Worm (Caenorhabditis elegans): ENCODE results near the gene F20A1.4.

ce11 chrV:6982813-6983212, 38.9 kb downstream of the F20A1.4 start, which contains the start of gene nhr-161:
- TF ChIP-seq elt-2 (tag; optimal IDR thresholded peaks at IDR 0.05): no peak
- no peak for TF ChIP-seq nhr-11 (tag; optimal IDR thresholded peaks at IDR 0.05)
- TF ChIP-seq snpc-4 (tag; optimal IDR thresholded peaks at IDR 0.05): no peak
- no peak for TF ChIP-seq unc-39 (tag; optimal IDR thresholded peaks at IDR 0.05)
- no peak for TF ChIP-seq elt-3 (tag; optimal IDR thresholded peaks at IDR 0.05)
- no peak for TF ChIP-seq ceh-82 (tag; optimal IDR thresholded peaks at IDR 0.05)
- no peak for TF ChIP-seq ama-1 (optimal IDR thresholded peaks at IDR 0.05)
- no peak for TF ChIP-seq unc-62 (GFP tag; optimal IDR thresholded peaks at IDR 0.05)
- no peak for TF ChIP-seq ztf-11 (tag; optimal IDR thresholded peaks at IDR 0.05)
- no peak for TF ChIP-seq tbx-2 (tag; optimal IDR thresholded peaks at IDR 0.05)
- no peak for TF ChIP-seq skn-1 (tag; optimal IDR thresholded peaks at IDR 0.05)
- no peak for TF ChIP-seq eor-1 (tag; optimal IDR thresholded peaks at IDR 0.05)
- TF ChIP-seq pha-4 (tag; optimal IDR thresholded peaks at IDR 0.05): no peak

All from whole organism, L3 larva.